Worm (Caenorhabditis elegans) whole organism, L1 larva: Measurements from ENCODE around the gene cdk-4.
A peak's percentile ranks its signal among the peaks of the same experiment; 100 is the strongest.

ENCODE experiments used
- C16A3.4 ChIP-seq: fragments of 150-350 bp; optimal IDR thresholded peaks from 2 replicates; lab custom pipeline; 2014; ENCODE audit warnings: missing biosample characterization, missing genetic modification characterization
- blmp-1 ChIP-seq: fragments of 150-350 bp; optimal IDR thresholded peaks from 2 replicates; lab custom pipeline; 2014; ENCODE audit warnings: missing biosample characterization, missing genetic modification characterization
- ceh-63 ChIP-seq: fragments of 200-800 bp; sonication (Bioruptor generic); optimal IDR thresholded peaks from 2 replicates; lab custom pipeline; 2018; ENCODE audit warnings: mild to moderate bottlenecking, missing genetic modification characterization, missing compliant biosample characterization
- ceh-8 ChIP-seq: fragments of 200-800 bp; sonication (Bioruptor generic); optimal IDR thresholded peaks from 2 replicates; lab custom pipeline; 2018; ENCODE audit warnings: mild to moderate bottlenecking, missing genetic modification characterization, moderate library complexity, missing compliant biosample characterization
- ceh-88 ChIP-seq: fragments of 200-800 bp; sonication (Bioruptor generic); IDR thresholded peaks from 2 replicates; pipeline ENCODE4 v1.3.6; 2022; ENCODE audit warnings: missing genetic modification characterization, missing compliant biosample characterization
- dsc-1 ChIP-seq: sonication (generic microtip); optimal IDR thresholded peaks from 2 replicates; lab custom pipeline; 2016; ENCODE audit warnings: mild to moderate bottlenecking, missing genetic modification characterization, missing compliant biosample characterization
- efl-1 ChIP-seq, 4 experiments: fragments of 150-350 bp; optimal IDR thresholded peaks in 3 of 4; peaks in 1 of 4; 1 replicate in 1 of 4; 2 replicates in 3 of 4; lab custom pipeline; 2014; ENCODE audit warnings: missing biosample characterization in 2 of 4, missing genetic modification characterization in 2 of 4, missing genetic modification reagents in 2 of 4
- elt-3 ChIP-seq, 6 experiments: fragments of 150-350 bp in 1 of 6; sonication (generic microtip); optimal IDR thresholded peaks; 2 replicates each; lab custom pipeline; 2017 to 2018; ENCODE audit warnings: missing biosample characterization in 6 of 6, missing genetic modification characterization in 6 of 6, inconsistent platforms in 1 of 6
- ets-5 ChIP-seq: fragments of 200-800 bp; sonication (Bioruptor generic); IDR thresholded peaks from 2 replicates; pipeline ENCODE4 v1.3.6; 2022; ENCODE audit warnings: missing genetic modification characterization, missing compliant biosample characterization
- fkh-10 ChIP-seq: sonication (generic microtip); optimal IDR thresholded peaks from 2 replicates; lab custom pipeline; 2017; ENCODE audit warnings: missing biosample characterization, missing genetic modification reagents, missing genetic modification characterization
- hpl-2 ChIP-seq: fragments of 150-350 bp; optimal IDR thresholded peaks from 2 replicates; lab custom pipeline; 2014; ENCODE audit warnings: missing biosample characterization, missing genetic modification reagents, missing genetic modification characterization
- isw-1 ChIP-seq: fragments of 200-800 bp; sonication (Bioruptor generic); IDR thresholded peaks from 2 replicates; pipeline ENCODE4 v1.3.6; 2022; ENCODE audit warnings: missing genetic modification characterization, missing compliant biosample characterization
- lin-13 ChIP-seq: fragments of 150-350 bp; optimal IDR thresholded peaks from 2 replicates; lab custom pipeline; 2014; ENCODE audit warnings: missing biosample characterization, missing genetic modification reagents, missing genetic modification characterization
- lin-14 ChIP-seq: fragments of 200-800 bp; sonication (Bioruptor generic); optimal IDR thresholded peaks from 2 replicates; lab custom pipeline; 2018; ENCODE audit warnings: mild to moderate bottlenecking, missing genetic modification characterization, moderate library complexity, missing compliant biosample characterization
- mef-2 ChIP-seq: fragments of 150-350 bp; optimal IDR thresholded peaks from 2 replicates; lab custom pipeline; 2014; ENCODE audit warnings: missing biosample characterization, missing genetic modification characterization
- nhr-12 ChIP-seq: sonication (generic microtip); optimal IDR thresholded peaks from 2 replicates; lab custom pipeline; 2017; ENCODE audit warnings: missing biosample characterization, missing genetic modification characterization
- nhr-19 ChIP-seq: fragments of 200-800 bp; sonication (Bioruptor generic); conservative IDR thresholded peaks from 2 replicates; pipeline ENCODE4 v1.3.6; 2022; ENCODE audit warnings: missing genetic modification characterization, missing compliant biosample characterization
- nhr-85 ChIP-seq: sonication (generic microtip); peaks from one replicate; lab custom pipeline; 2016; ENCODE audit warnings: missing genetic modification characterization, inconsistent platforms, missing compliant biosample characterization
- skn-1 ChIP-seq: fragments of 150-350 bp; optimal IDR thresholded peaks from 2 replicates; lab custom pipeline; 2014; ENCODE audit warnings: missing biosample characterization, missing genetic modification characterization
- tbx-2 ChIP-seq: sonication (generic microtip); optimal IDR thresholded peaks from 2 replicates; lab custom pipeline; 2016; ENCODE audit warnings: missing genetic modification characterization, missing compliant biosample characterization
- tlp-1 ChIP-seq: fragments of 150-350 bp; optimal IDR thresholded peaks from 2 replicates; lab custom pipeline; 2014; ENCODE audit warnings: missing biosample characterization, missing genetic modification characterization
- unc-30 ChIP-seq: sonication (generic microtip); optimal IDR thresholded peaks from 2 replicates; lab custom pipeline; 2017; ENCODE audit warnings: missing biosample characterization, missing genetic modification characterization
- unc-86 ChIP-seq: sonication (generic microtip); optimal IDR thresholded peaks from 2 replicates; lab custom pipeline; 2016; ENCODE audit warnings: missing genetic modification characterization, missing compliant biosample characterization
- xbp-1 ChIP-seq: sonication (generic microtip); optimal IDR thresholded peaks from 2 replicates; lab custom pipeline; 2016; ENCODE audit warnings: missing genetic modification characterization, missing compliant biosample characterization

The cdk-4 gene

ce11 chrX:13481704-13482103 lies 37.0 kb downstream of the cdk-4 start, which contains the start of gene srd-50:
srd-50 (minus strand) TSS chrX:13481804.
- no peak for TF ChIP-seq hpl-2 (GFP tag; lab: Kevin White, UChicago)
- TF ChIP-seq ceh-88 (GFP tag; lab: Robert Waterston, UW): no peak
- no peak for TF ChIP-seq unc-30 (tag; lab: Kevin White, UChicago)
- TF ChIP-seq nhr-12: no peak

ce11 chrX:13477356-13477755 lies 41.4 kb downstream of the cdk-4 start, which contains the start of gene efn-3:
efn-3 (minus strand) TSS chrX:13477456.
- TF ChIP-seq mef-2 (no peak), ets-5 (GFP tag; lab: Robert Waterston, UW) (no peak), skn-1 (tag; lab: Kevin White, UChicago) (no peak), fkh-10 (no peak), nhr-85 (tag; lab: Kevin White, UChicago) (no peak), blmp-1 (tag; lab: Kevin White, UChicago) (no peak)

DNA sequence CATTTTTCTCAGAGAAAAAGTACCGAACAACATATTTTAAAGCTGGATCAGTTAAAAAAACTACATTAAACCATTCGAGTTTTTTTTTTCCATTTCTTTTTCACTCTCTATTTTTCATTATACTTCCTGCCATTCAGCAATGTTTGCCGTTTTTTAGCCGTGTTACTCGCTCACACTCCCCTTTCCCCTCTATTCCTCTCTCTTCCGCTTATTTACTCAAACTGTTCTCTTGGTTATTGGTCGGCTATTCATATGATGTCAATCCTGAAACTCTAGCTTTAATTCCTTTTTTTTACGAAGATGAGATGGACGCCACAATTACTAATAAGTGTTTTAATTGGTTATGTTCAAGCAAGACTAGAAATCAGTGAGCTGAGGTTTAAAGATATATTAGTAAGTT lies 46.9 kb downstream of the cdk-4 start, which contains the start of gene tre-4:
TSS of gene tre-4 (plus strand) at position 301 of the 400 bp plus-strand sequence.
- TF ChIP-seq ceh-63 (no peak), xbp-1 (tag; lab: Kevin White, UChicago) (no peak), efl-1 (optimal IDR thresholded peaks at IDR 0.05; lab: Kevin White, UChicago) (no peak), efl-1 (GFP tag; optimal IDR thresholded peaks at IDR 0.05 in 1 of 2; lab: Kevin White, UChicago) (peak in 1 of 2 experiments; percentile 45), lin-14 (GFP tag; lab: Kevin White, UChicago) (no peak)

ce11 chrX:13469907-13470647 lies 48.6 kb downstream of the cdk-4 start:
- peak in 2 of 6 experiments; percentile 15 for TF ChIP-seq elt-3 (tag; optimal IDR thresholded peaks at IDR 0.05; lab: Kevin White, UChicago)
- no peak for TF ChIP-seq tbx-2 (tag; lab: Kevin White, UChicago)
- no peak for TF ChIP-seq xbp-1 (tag; lab: Kevin White, UChicago)
- TF ChIP-seq isw-1: no peak
- peak; percentile 83 for TF ChIP-seq blmp-1 (tag; lab: Kevin White, UChicago)
- TF ChIP-seq dsc-1 (tag; lab: Kevin White, UChicago): no peak

- TF ChIP-seq lin-13 (GFP tag; lab: Kevin White, UChicago) (no peak), blmp-1 (tag; lab: Kevin White, UChicago) (peak; percentile 79), ceh-88 (GFP tag; lab: Robert Waterston, UW) (no peak), tlp-1 (no peak), C16A3.4 (tag; lab: Kevin White, UChicago) (no peak), elt-3 (tag; optimal IDR thresholded peaks at IDR 0.05; lab: Kevin White, UChicago) (peak in 1 of 6 experiments; percentile 42), nhr-19 (no peak)
Measured at ce11 chrX:13469047-13469633, 49.6 kb downstream of the cdk-4 start, which contains the start of gene col-184. col-184 (plus strand) TSS chrX:13469455.

DNA sequence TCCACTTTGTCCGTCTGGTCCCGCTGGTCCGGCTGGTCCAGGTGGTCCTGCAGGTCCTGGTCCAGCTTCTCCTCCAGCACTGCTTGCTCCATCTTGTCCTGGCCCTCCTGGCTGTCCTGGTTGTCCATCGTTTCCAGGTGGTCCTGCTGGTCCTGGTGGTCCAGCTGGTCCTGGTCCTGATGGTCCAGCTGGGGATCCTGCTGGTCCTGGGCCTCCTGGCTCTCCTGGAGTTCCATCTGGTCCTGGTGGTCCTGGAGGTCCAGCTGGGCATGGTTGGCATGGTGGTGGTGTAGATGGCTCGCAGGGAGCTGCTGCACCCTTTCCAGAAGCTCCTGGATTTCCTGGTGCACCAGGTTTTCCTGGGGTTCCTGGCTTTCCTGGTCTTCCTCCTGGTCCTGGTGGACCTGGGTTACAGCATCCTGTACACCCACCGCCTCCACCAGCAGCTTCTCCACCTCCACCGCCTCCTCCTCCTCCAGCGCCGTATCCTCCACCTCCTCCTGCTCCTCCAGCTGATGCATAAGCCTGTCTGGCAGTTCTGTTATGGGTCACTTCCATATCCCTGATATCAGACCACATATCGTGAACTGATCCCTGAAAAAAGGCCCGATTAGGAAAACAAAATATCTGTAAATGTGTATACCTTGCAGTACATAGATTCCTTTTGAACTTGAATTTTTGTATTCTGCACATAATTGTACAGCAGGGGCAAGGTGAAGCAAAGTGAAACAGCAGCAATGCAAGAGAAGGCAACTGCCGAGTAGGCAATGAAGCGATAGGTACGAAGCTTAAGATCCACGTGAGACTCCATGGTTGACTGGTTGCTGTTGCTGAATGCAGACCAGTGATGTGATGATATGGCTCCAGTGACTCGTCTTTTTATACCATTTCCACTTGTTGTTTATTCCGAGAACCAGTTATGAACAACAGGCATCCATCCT lies 51.5 kb downstream of the cdk-4 start, which contains the start of gene col-183:
TSS of gene col-183 (minus strand) at position 839 of the 941 bp plus-strand sequence.
- TF ChIP-seq unc-86: no peak
- TF ChIP-seq ceh-8 (GFP tag; lab: Kevin White, UChicago): peak; percentile 55
- TF ChIP-seq, all 84 proteins: peak for 1
